Worm (Caenorhabditis elegans) whole organism, young adult: ENCODE measurements around the gene crh-2.
A peak's percentile ranks its signal among the peaks of the same experiment; 100 is the strongest.

ENCODE experiments used
- B0019.2 ChIP-seq: fragments of 200-800 bp; sonication (Bioruptor generic); conservative IDR thresholded peaks from 2 replicates; pipeline ENCODE4 v1.3.6; 2022; ENCODE audit warnings: missing genetic modification reagents, missing genetic modification characterization, missing compliant biosample characterization
- B0336.3 ChIP-seq: fragments of 200-800 bp; sonication (Bioruptor generic); IDR thresholded peaks from 2 replicates; pipeline ENCODE4 v1.3.6; 2022; ENCODE audit warnings: missing genetic modification characterization, missing compliant biosample characterization
- C17E4.6 ChIP-seq: fragments of 200-800 bp; sonication (Bioruptor generic); IDR thresholded peaks from 2 replicates; pipeline ENCODE4 v1.3.6; 2022; ENCODE audit warnings: missing genetic modification reagents, missing genetic modification characterization, missing compliant biosample characterization
- F23B12.7 ChIP-seq: sonication (generic microtip); optimal IDR thresholded peaks from 2 replicates; lab custom pipeline; 2017; ENCODE audit warnings: missing genetic modification characterization, mild to moderate bottlenecking, missing compliant biosample characterization, antibody characterized with exemption, moderate library complexity; ENCODE audit not compliant: insufficient read depth
- F37B4.10 ChIP-seq: fragments of 200-800 bp; sonication (Bioruptor generic); IDR thresholded peaks from 2 replicates; pipeline ENCODE4 v1.3.6; 2022; ENCODE audit warnings: missing genetic modification characterization, missing compliant biosample characterization
- F39B2.1 ChIP-seq: fragments of 200-800 bp; sonication (Bioruptor generic); IDR thresholded peaks from 2 replicates; pipeline ENCODE4 v1.3.6; 2022; ENCODE audit warnings: missing genetic modification reagents, missing genetic modification characterization, missing compliant biosample characterization
- K11D2.4 ChIP-seq: fragments of 200-800 bp; sonication (Bioruptor generic); IDR thresholded peaks from 2 replicates; pipeline ENCODE4 v1.3.6; 2022; ENCODE audit warnings: missing genetic modification reagents, missing genetic modification characterization, missing compliant biosample characterization
- K12H6.12 ChIP-seq: fragments of 200-800 bp; sonication (Bioruptor generic); optimal IDR thresholded peaks from 2 replicates; lab custom pipeline; 2018; ENCODE audit warnings: mild to moderate bottlenecking, missing genetic modification characterization, missing compliant biosample characterization
- Y53G8AR.9 ChIP-seq: fragments of 200-800 bp; sonication (Bioruptor generic); conservative IDR thresholded peaks from 2 replicates; pipeline ENCODE4 v1.3.6; 2022; ENCODE audit warnings: missing genetic modification reagents, missing genetic modification characterization, missing compliant biosample characterization
- Y95B8A.8 ChIP-seq: fragments of 200-800 bp; sonication (Bioruptor generic); IDR thresholded peaks from 2 replicates; pipeline ENCODE4 v1.3.6; 2022; ENCODE audit warnings: missing genetic modification reagents, missing genetic modification characterization, missing compliant biosample characterization
- ZK185.1 ChIP-seq: sonication (generic microtip); optimal IDR thresholded peaks from 2 replicates; lab custom pipeline; 2016; ENCODE audit warnings: mild to moderate bottlenecking, missing genetic modification characterization, missing compliant biosample characterization; ENCODE audit not compliant: poor library complexity, severe bottlenecking
- ama-1 ChIP-seq, 3 experiments: fragments of 150-350 bp in 1 of 3; sonication (generic microtip) in 2 of 3; optimal IDR thresholded peaks; 2 replicates each; lab custom pipeline; 2014 to 2018; ENCODE audit warnings: missing biosample characterization in 2 of 3, missing genetic modification characterization in 2 of 3, missing genetic modification reagents in 2 of 3
- aptf-2 ChIP-seq: fragments of 200-800 bp; sonication (Bioruptor generic); conservative IDR thresholded peaks from 2 replicates; pipeline ENCODE4 v1.3.6; 2022; ENCODE audit warnings: missing genetic modification reagents, missing genetic modification characterization, missing compliant biosample characterization
- atf-7 ChIP-seq: sonication (generic microtip); optimal IDR thresholded peaks from 2 replicates; lab custom pipeline; 2017; ENCODE audit warnings: mild to moderate bottlenecking, missing genetic modification characterization, missing compliant biosample characterization
- attf-5 ChIP-seq: fragments of 200-800 bp; sonication (Bioruptor generic); optimal IDR thresholded peaks from 2 replicates; lab custom pipeline; 2018; ENCODE audit warnings: mild to moderate bottlenecking, missing genetic modification characterization, missing compliant biosample characterization
- cebp-1 ChIP-seq, 2 experiments: fragments of 200-800 bp in 1 of 2; sonication (Bioruptor generic) in 1 of 2; sonication (generic microtip) in 1 of 2; IDR thresholded peaks in 1 of 2; optimal IDR thresholded peaks in 1 of 2; 2 replicates each; pipeline versions ENCODE4 v1.3.6 to Lab custom; 2017 to 2022; ENCODE audit warnings: missing compliant biosample characterization in 2 of 2, missing genetic modification characterization in 2 of 2, mild to moderate bottlenecking in 1 of 2, missing genetic modification reagents in 1 of 2, moderate library complexity in 1 of 2
- chd-7 ChIP-seq: sonication (generic microtip); optimal IDR thresholded peaks from 2 replicates; lab custom pipeline; 2016; ENCODE audit warnings: mild to moderate bottlenecking, missing genetic modification characterization, moderate library complexity, missing compliant biosample characterization
- dpff-1 ChIP-seq: sonication (generic microtip); optimal IDR thresholded peaks from 2 replicates; lab custom pipeline; 2017; ENCODE audit warnings: mild to moderate bottlenecking, missing genetic modification characterization, missing compliant biosample characterization
- efl-1 ChIP-seq: fragments of 150-350 bp; optimal IDR thresholded peaks from 2 replicates; lab custom pipeline; 2014; ENCODE audit warnings: missing biosample characterization, missing genetic modification reagents, missing genetic modification characterization
- ets-4 ChIP-seq: fragments of 200-800 bp; sonication (Bioruptor generic); optimal IDR thresholded peaks from 2 replicates; lab custom pipeline; 2018; ENCODE audit warnings: mild to moderate bottlenecking, missing genetic modification characterization, missing compliant biosample characterization
- fkh-3 ChIP-seq: sonication (generic microtip); optimal IDR thresholded peaks from 2 replicates; lab custom pipeline; 2016; ENCODE audit warnings: mild to moderate bottlenecking, missing genetic modification characterization, missing compliant biosample characterization
- gei-17 ChIP-seq: fragments of 200-800 bp; sonication (Bioruptor generic); optimal IDR thresholded peaks from 2 replicates; lab custom pipeline; 2018; ENCODE audit warnings: mild to moderate bottlenecking, missing genetic modification characterization, missing compliant biosample characterization
- him-1 ChIP-seq: sonication (generic microtip); optimal IDR thresholded peaks from 2 replicates; lab custom pipeline; 2016; ENCODE audit warnings: missing genotype, missing genetic modification reagents, missing genetic modification characterization, missing compliant biosample characterization
- hmg-1.2 ChIP-seq: fragments of 200-800 bp; sonication (Bioruptor generic); IDR thresholded peaks from 2 replicates; pipeline ENCODE4 v1.3.6; 2022; ENCODE audit warnings: missing genetic modification reagents, missing genetic modification characterization, missing compliant biosample characterization
- hsf-1 ChIP-seq: fragments of 200-800 bp; sonication (Bioruptor generic); IDR thresholded peaks from 2 replicates; pipeline ENCODE4 v1.3.6; 2022; ENCODE audit warnings: missing genetic modification reagents, missing genetic modification characterization, missing compliant biosample characterization
- let-607 ChIP-seq, 2 experiments: fragments of 200-800 bp in 1 of 2; sonication (Bioruptor generic) in 1 of 2; sonication (generic microtip) in 1 of 2; optimal IDR thresholded peaks; 2 replicates each; lab custom pipeline; 2016 to 2018; ENCODE audit warnings: mild to moderate bottlenecking in 2 of 2, missing compliant biosample characterization in 2 of 2, missing genetic modification characterization in 2 of 2, moderate library complexity in 2 of 2, missing genotype in 1 of 2
- lin-40 ChIP-seq: sonication (generic microtip); optimal IDR thresholded peaks from 2 replicates; lab custom pipeline; 2016; ENCODE audit warnings: missing genetic modification characterization, mild to moderate bottlenecking, missing compliant biosample characterization, missing genotype, missing genetic modification reagents
- lsl-1 ChIP-seq: fragments of 200-800 bp; sonication (Bioruptor generic); optimal IDR thresholded peaks from 2 replicates; lab custom pipeline; 2018; ENCODE audit warnings: mild to moderate bottlenecking, missing genetic modification characterization, moderate library complexity, missing compliant biosample characterization
- madf-10 ChIP-seq: sonication (generic microtip); optimal IDR thresholded peaks from 2 replicates; lab custom pipeline; 2016; ENCODE audit warnings: mild to moderate bottlenecking, missing genetic modification characterization, missing compliant biosample characterization
- madf-6 ChIP-seq: fragments of 200-800 bp; sonication (Bioruptor generic); IDR thresholded peaks from 2 replicates; pipeline ENCODE4 v1.3.6; 2022; ENCODE audit warnings: missing genetic modification reagents, missing genetic modification characterization, missing compliant biosample characterization
- mxl-1 ChIP-seq: sonication (generic microtip); optimal IDR thresholded peaks from 2 replicates; lab custom pipeline; 2016; ENCODE audit warnings: missing genetic modification characterization, missing compliant biosample characterization
- nhr-179 ChIP-seq: sonication (generic microtip); optimal IDR thresholded peaks from 2 replicates; lab custom pipeline; 2016; ENCODE audit warnings: mild to moderate bottlenecking, missing genetic modification characterization, missing compliant biosample characterization
- nhr-80 ChIP-seq: sonication (generic microtip); optimal IDR thresholded peaks from 2 replicates; lab custom pipeline; 2016; ENCODE audit warnings: missing genetic modification characterization, missing compliant biosample characterization
- nhr-90 ChIP-seq: sonication (generic microtip); optimal IDR thresholded peaks from 2 replicates; lab custom pipeline; 2016; ENCODE audit warnings: missing genotype, mild to moderate bottlenecking, missing genetic modification characterization, missing compliant biosample characterization
- repo-1 ChIP-seq: sonication (generic microtip); optimal IDR thresholded peaks from 2 replicates; lab custom pipeline; 2017; ENCODE audit warnings: mild to moderate bottlenecking, missing genetic modification characterization, missing compliant biosample characterization
- snpc-3.4 ChIP-seq: sonication (generic microtip); optimal IDR thresholded peaks from 2 replicates; lab custom pipeline; 2017; ENCODE audit warnings: missing genetic modification characterization, mild to moderate bottlenecking, missing compliant biosample characterization, antibody characterized with exemption, moderate library complexity, missing genotype, missing genetic modification reagents
- snpc-4 ChIP-seq, 5 experiments: fragments of 150-350 bp in 1 of 5; sonication (generic microtip) in 4 of 5; optimal IDR thresholded peaks; 2 replicates each; lab custom pipeline; 2014 to 2018; ENCODE audit warnings: missing genetic modification characterization in 5 of 5, missing biosample characterization in 3 of 5, antibody characterized with exemption in 2 of 5, mild to moderate bottlenecking in 2 of 5, missing compliant biosample characterization in 2 of 5, missing genotype in 2 of 5, moderate library complexity in 2 of 5, missing genetic modification reagents in 1 of 5
- tbp1 ChIP-seq: fragments of 200-800 bp; sonication (Bioruptor generic); optimal IDR thresholded peaks from 2 replicates; lab custom pipeline; 2018; ENCODE audit warnings: mild to moderate bottlenecking, missing genetic modification characterization, missing compliant biosample characterization
- tlf-1 ChIP-seq: fragments of 200-800 bp; sonication (Bioruptor generic); optimal IDR thresholded peaks from 2 replicates; lab custom pipeline; 2018; ENCODE audit warnings: mild to moderate bottlenecking, missing genetic modification characterization, missing compliant biosample characterization
- unc-62 ChIP-seq: fragments of 150-350 bp; optimal IDR thresholded peaks from 2 replicates; lab custom pipeline; 2014; ENCODE audit warnings: missing biosample characterization, missing genetic modification reagents, missing genetic modification characterization
- zfh-2 ChIP-seq: fragments of 200-800 bp; sonication (Bioruptor generic); conservative IDR thresholded peaks from 2 replicates; pipeline ENCODE4 v1.3.6; 2022; ENCODE audit warnings: missing genetic modification reagents, missing genetic modification characterization, missing compliant biosample characterization
- ztf-18 ChIP-seq: sonication (generic microtip); optimal IDR thresholded peaks from 2 replicates; lab custom pipeline; 2016; ENCODE audit warnings: missing genotype, mild to moderate bottlenecking, missing genetic modification characterization, missing compliant biosample characterization
- ztf-22 ChIP-seq: fragments of 200-800 bp; sonication (Bioruptor generic); optimal IDR thresholded peaks from 2 replicates; lab custom pipeline; 2018; ENCODE audit warnings: mild to moderate bottlenecking, missing genetic modification characterization, moderate library complexity, missing compliant biosample characterization
- ztf-3 ChIP-seq: fragments of 200-800 bp; sonication (Bioruptor generic); optimal IDR thresholded peaks from 2 replicates; lab custom pipeline; 2018; ENCODE audit warnings: mild to moderate bottlenecking, missing genetic modification characterization, missing compliant biosample characterization

Gene crh-2

DNA sequence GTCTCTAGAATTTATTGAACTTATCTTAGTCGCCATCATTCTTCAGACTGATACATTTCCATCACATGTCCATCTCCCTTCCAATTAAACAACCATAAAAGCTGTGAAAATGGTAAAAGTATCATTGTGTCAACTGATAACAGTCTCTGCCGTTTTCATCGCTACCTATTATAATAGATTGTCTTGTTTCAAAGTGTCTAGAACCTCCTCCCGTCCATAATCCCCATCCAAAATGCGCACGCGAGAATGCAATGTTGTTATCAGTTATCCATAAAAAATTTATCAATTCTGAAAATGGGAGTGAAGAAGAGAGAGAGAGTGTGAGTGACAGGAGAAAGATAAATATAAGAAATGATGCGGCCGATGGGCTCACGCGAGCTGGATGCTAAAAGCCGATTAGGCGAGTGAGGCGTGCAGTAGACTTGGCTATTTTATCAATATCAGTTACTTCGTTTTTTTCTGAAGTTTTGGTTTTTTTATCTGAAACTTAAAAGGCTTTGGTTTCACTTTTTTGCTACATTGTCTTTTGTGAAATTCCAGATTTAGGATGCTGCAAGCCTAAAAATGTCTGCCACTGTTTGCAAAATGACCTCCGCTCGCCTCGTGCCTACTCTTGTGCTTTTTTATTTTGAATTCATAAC is 14.7 kb upstream of the crh-2 start:
- no peak for TF ChIP-seq C17E4.6 (GFP tag; lab: Robert Waterston, UW)
- TF ChIP-seq nhr-179 (tag; lab: Kevin White, UChicago), result no peak
- peak; percentile 4 for TF ChIP-seq gei-17 (GFP tag; lab: Kevin White, UChicago)
- TF ChIP-seq nhr-80 (tag; lab: Kevin White, UChicago), result peak; percentile 96
- TF ChIP-seq aptf-2 (GFP tag; lab: Robert Waterston, UW), result no peak
- no peak for TF ChIP-seq snpc-4 (GFP tag; optimal IDR thresholded peaks at IDR 0.05; lab: Kevin White, UChicago)
- TF ChIP-seq snpc-4 (tag; optimal IDR thresholded peaks at IDR 0.05; lab: Kevin White, UChicago), result peak in 1 of 4 experiments; percentile 23
- no peak for TF ChIP-seq F23B12.7
- TF ChIP-seq K11D2.4, result no peak
- TF ChIP-seq tbp1 (GFP tag; lab: Kevin White, UChicago), result peak; percentile 40
- no peak for TF ChIP-seq efl-1 (GFP tag; lab: Kevin White, UChicago)
- no peak for TF ChIP-seq zfh-2 (GFP tag; lab: Robert Waterston, UW)
- no peak for TF ChIP-seq madf-6
- TF ChIP-seq ets-4 (GFP tag; lab: Kevin White, UChicago), result peak; percentile 39
- no peak for TF ChIP-seq mxl-1 (tag; lab: Kevin White, UChicago)
- TF ChIP-seq snpc-3.4 (tag; lab: Kevin White, UChicago), result no peak
- no peak for TF ChIP-seq ama-1 (optimal IDR thresholded peaks at IDR 0.05; lab: Kevin White, UChicago)
- no peak for TF ChIP-seq ama-1 (GFP tag; optimal IDR thresholded peaks at IDR 0.05; lab: Kevin White, UChicago)
- TF ChIP-seq ztf-22, result peak; percentile 85
- peak; percentile 84 for TF ChIP-seq atf-7 (tag; lab: Kevin White, UChicago)
- peak; percentile 21 to 73 for TF ChIP-seq let-607 (tag; optimal IDR thresholded peaks at IDR 0.05; lab: Kevin White, UChicago)
- 0 out of 2 replicates have a peak, but pooled peaks have one; percentile 25 for TF ChIP-seq Y53G8AR.9
- TF ChIP-seq K12H6.12 (tag; lab: Kevin White, UChicago), result no peak
- TF ChIP-seq madf-10 (tag; lab: Kevin White, UChicago), result peak; percentile 42
- TF ChIP-seq cebp-1 (GFP tag; IDR thresholded peaks at IDR 0.05; lab: Robert Waterston, UW), result no peak
- peak; percentile 48 for TF ChIP-seq cebp-1 (tag; optimal IDR thresholded peaks at IDR 0.05; lab: Kevin White, UChicago)
- TF ChIP-seq B0336.3 (GFP tag; lab: Robert Waterston, UW), result peak; percentile 45; the same call in 1 of the 2 replicates
- TF ChIP-seq dpff-1 (tag; lab: Kevin White, UChicago), result no peak
- peak; percentile 57 for TF ChIP-seq nhr-90 (tag; lab: Kevin White, UChicago)
- no peak for TF ChIP-seq B0019.2 (GFP tag; lab: Robert Waterston, UW)
- TF ChIP-seq tlf-1 (GFP tag; lab: Kevin White, UChicago), result peak; percentile 15
- TF ChIP-seq lin-40 (tag; lab: Kevin White, UChicago), result peak; percentile 56
- no peak for TF ChIP-seq lsl-1 (GFP tag; lab: Kevin White, UChicago)
- peak; percentile 63 for TF ChIP-seq unc-62 (GFP tag; lab: Kevin White, UChicago)
- no peak for TF ChIP-seq F37B4.10
- TF ChIP-seq chd-7, result peak; percentile 64
- TF ChIP-seq hsf-1 (GFP tag; lab: Robert Waterston, UW), result no peak
- TF ChIP-seq ztf-18, result no peak
- TF ChIP-seq, all 124 proteins: peak for 17

- TF ChIP-seq ztf-3 (GFP tag; lab: Kevin White, UChicago) (no peak), hmg-1.2 (GFP tag; lab: Robert Waterston, UW) (peak; percentile 39; the same call in 1 of the 2 replicates), ZK185.1 (tag; lab: Kevin White, UChicago) (peak; percentile 0), lsl-1 (GFP tag; lab: Kevin White, UChicago) (no peak), repo-1 (tag; lab: Kevin White, UChicago) (no peak), F39B2.1 (no peak), attf-5 (GFP tag; lab: Kevin White, UChicago) (peak; percentile 12), nhr-90 (tag; lab: Kevin White, UChicago) (no peak), him-1 (no peak), fkh-3 (tag; lab: Kevin White, UChicago) (no peak), Y95B8A.8 (GFP tag; lab: Robert Waterston, UW) (no peak)
These were observed 13.7 kb upstream of the crh-2 start for ce11 chrII:5200987-5201582.
